Worm (Caenorhabditis elegans) whole organism, late embryonic: ENCODE results near the gene rib-1.

Experiments
- K02D7.2 ChIP-seq: sonication (generic microtip); optimal IDR thresholded peaks from 2 replicates; lab custom pipeline; 2017; ENCODE audit warnings: mild to moderate bottlenecking, missing genetic modification characterization, missing compliant biosample characterization
- T23F11.4 ChIP-seq: fragments of 200-800 bp; sonication (Bioruptor generic); optimal IDR thresholded peaks from 2 replicates; lab custom pipeline; 2018; ENCODE audit warnings: mild to moderate bottlenecking, missing genetic modification characterization, missing compliant biosample characterization
- ceh-30 ChIP-seq: fragments of 150-350 bp; optimal IDR thresholded peaks from 2 replicates; lab custom pipeline; 2014; ENCODE audit warnings: missing biosample characterization, missing genetic modification characterization
- ceh-9 ChIP-seq: sonication (generic microtip); optimal IDR thresholded peaks from 2 replicates; lab custom pipeline; 2016; ENCODE audit warnings: mild to moderate bottlenecking, missing genetic modification characterization, inconsistent platforms, missing compliant biosample characterization
- dmd-4 ChIP-seq: sonication (generic microtip); optimal IDR thresholded peaks from 2 replicates; lab custom pipeline; 2016; ENCODE audit warnings: borderline replicate concordance, missing genetic modification characterization, missing compliant biosample characterization
- dve-1 ChIP-seq: sonication (generic microtip); optimal IDR thresholded peaks from 2 replicates; lab custom pipeline; 2017; ENCODE audit warnings: antibody characterized with exemption, mild to moderate bottlenecking, missing genetic modification characterization, missing compliant biosample characterization
- elt-2 ChIP-seq: sonication (generic microtip); optimal IDR thresholded peaks from 2 replicates; lab custom pipeline; 2016; ENCODE audit warnings: missing genetic modification reagents, missing genetic modification characterization, missing compliant biosample characterization
- gmeb-2 ChIP-seq: sonication (generic microtip); optimal IDR thresholded peaks from 2 replicates; lab custom pipeline; 2016; ENCODE audit warnings: missing genetic modification characterization, inconsistent platforms, missing compliant biosample characterization
- hlh-13 ChIP-seq: fragments of 200-800 bp; sonication (Bioruptor generic); optimal IDR thresholded peaks from 2 replicates; lab custom pipeline; 2018; ENCODE audit warnings: mild to moderate bottlenecking, missing genetic modification characterization, missing compliant biosample characterization
- nfya-1 ChIP-seq: sonication (generic microtip); optimal IDR thresholded peaks from 2 replicates; lab custom pipeline; 2017; ENCODE audit warnings: missing genetic modification characterization, mild to moderate bottlenecking, missing compliant biosample characterization, antibody characterized with exemption, moderate library complexity
- ttx-3 ChIP-seq: sonication (generic microtip); optimal IDR thresholded peaks from 2 replicates; lab custom pipeline; 2016; ENCODE audit warnings: missing genetic modification reagents, missing genetic modification characterization, missing compliant biosample characterization
- ztf-16 ChIP-seq: sonication (generic microtip); optimal IDR thresholded peaks from 2 replicates; lab custom pipeline; 2017; ENCODE audit warnings: missing genetic modification characterization, missing compliant biosample characterization

- TF ChIP-seq dve-1 (tag; lab: Kevin White, UChicago) (no peak), gmeb-2 (tag; lab: Kevin White, UChicago) (no peak), hlh-13 (GFP tag; lab: Kevin White, UChicago) (no peak), elt-2 (tag; lab: Kevin White, UChicago) (no peak), ztf-16 (tag; lab: Kevin White, UChicago) (no peak), ttx-3 (tag; lab: Kevin White, UChicago) (no peak), K02D7.2 (tag; lab: Kevin White, UChicago) (no peak), nfya-1 (tag; lab: Kevin White, UChicago) (peak; percentile 11), dmd-4 (tag; lab: Kevin White, UChicago) (no peak), ceh-9 (no peak), T23F11.4 (GFP tag; lab: Kevin White, UChicago) (no peak), ceh-30 (no peak)
Measured at ce11 chrIV:11571374-11571839, 7.2 kb upstream of the rib-1 start.
